Worm (Caenorhabditis elegans) whole organism, young adult: ENCODE measurements around the gene mma-1.

Source experiments
- B0035.1 ChIP-seq: sonication (generic microtip); optimal IDR thresholded peaks from 2 replicates; lab custom pipeline; 2016; ENCODE audit warnings: missing genetic modification characterization, mild to moderate bottlenecking, missing compliant biosample characterization, missing genotype, missing genetic modification reagents
- B0336.3 ChIP-seq: fragments of 200-800 bp; sonication (Bioruptor generic); IDR thresholded peaks from 2 replicates; pipeline ENCODE4 v1.3.6; 2022; ENCODE audit warnings: missing genetic modification characterization, missing compliant biosample characterization
- C06A6.2 ChIP-seq: fragments of 200-800 bp; sonication (Bioruptor generic); conservative IDR thresholded peaks from 2 replicates; pipeline ENCODE4 v1.3.6; 2022; ENCODE audit warnings: missing genetic modification characterization, missing compliant biosample characterization
- C17E4.6 ChIP-seq: fragments of 200-800 bp; sonication (Bioruptor generic); IDR thresholded peaks from 2 replicates; pipeline ENCODE4 v1.3.6; 2022; ENCODE audit warnings: missing genetic modification reagents, missing genetic modification characterization, missing compliant biosample characterization
- F22D6.2 ChIP-seq: sonication (generic microtip); optimal IDR thresholded peaks from 2 replicates; lab custom pipeline; 2016; ENCODE audit warnings: mild to moderate bottlenecking, missing genetic modification characterization, missing compliant biosample characterization
- F33H1.4 ChIP-seq: fragments of 200-800 bp; sonication (Bioruptor generic); IDR thresholded peaks from 2 replicates; pipeline ENCODE4 v1.3.6; 2022; ENCODE audit warnings: missing genetic modification reagents, missing genetic modification characterization, missing compliant biosample characterization
- F37B4.10 ChIP-seq: fragments of 200-800 bp; sonication (Bioruptor generic); IDR thresholded peaks from 2 replicates; pipeline ENCODE4 v1.3.6; 2022; ENCODE audit warnings: missing genetic modification characterization, missing compliant biosample characterization
- Y53F4B.3 ChIP-seq: fragments of 200-800 bp; sonication (Bioruptor generic); IDR thresholded peaks from 2 replicates; pipeline ENCODE4 v1.3.6; 2022; ENCODE audit warnings: missing genetic modification reagents, missing genetic modification characterization, missing compliant biosample characterization
- attf-5 ChIP-seq: fragments of 200-800 bp; sonication (Bioruptor generic); optimal IDR thresholded peaks from 2 replicates; lab custom pipeline; 2018; ENCODE audit warnings: mild to moderate bottlenecking, missing genetic modification characterization, missing compliant biosample characterization
- cebp-2 ChIP-seq: fragments of 200-800 bp; sonication (Bioruptor generic); IDR thresholded peaks from 2 replicates; pipeline ENCODE4 v1.3.6; 2022; ENCODE audit warnings: missing genetic modification characterization, missing compliant biosample characterization
- ceh-100 ChIP-seq: fragments of 200-800 bp; sonication (Bioruptor generic); IDR thresholded peaks from 2 replicates; pipeline ENCODE4 v1.3.6; 2022; ENCODE audit warnings: missing genetic modification reagents, missing genetic modification characterization, missing compliant biosample characterization
- ceh-27 ChIP-seq: fragments of 200-800 bp; sonication (Bioruptor generic); optimal IDR thresholded peaks from 2 replicates; lab custom pipeline; 2018; ENCODE audit warnings: mild to moderate bottlenecking, missing genetic modification characterization, moderate library complexity, missing compliant biosample characterization
- chd-7 ChIP-seq: sonication (generic microtip); optimal IDR thresholded peaks from 2 replicates; lab custom pipeline; 2016; ENCODE audit warnings: mild to moderate bottlenecking, missing genetic modification characterization, moderate library complexity, missing compliant biosample characterization
- die-1 ChIP-seq: sonication (generic microtip); optimal IDR thresholded peaks from 2 replicates; lab custom pipeline; 2016; ENCODE audit warnings: missing genotype, mild to moderate bottlenecking, missing genetic modification characterization, missing compliant biosample characterization
- egrh-3 ChIP-seq: fragments of 200-800 bp; sonication (Bioruptor generic); IDR thresholded peaks from 2 replicates; pipeline ENCODE4 v1.3.6; 2022; ENCODE audit warnings: missing genetic modification reagents, missing genetic modification characterization, missing compliant biosample characterization
- fkh-3 ChIP-seq: sonication (generic microtip); optimal IDR thresholded peaks from 2 replicates; lab custom pipeline; 2016; ENCODE audit warnings: mild to moderate bottlenecking, missing genetic modification characterization, missing compliant biosample characterization
- him-1 ChIP-seq: sonication (generic microtip); optimal IDR thresholded peaks from 2 replicates; lab custom pipeline; 2016; ENCODE audit warnings: missing genotype, missing genetic modification reagents, missing genetic modification characterization, missing compliant biosample characterization
- hmg-1.2 ChIP-seq: fragments of 200-800 bp; sonication (Bioruptor generic); IDR thresholded peaks from 2 replicates; pipeline ENCODE4 v1.3.6; 2022; ENCODE audit warnings: missing genetic modification reagents, missing genetic modification characterization, missing compliant biosample characterization
- hmg-20 ChIP-seq: fragments of 200-800 bp; sonication (Bioruptor generic); IDR thresholded peaks from 2 replicates; pipeline ENCODE4 v1.3.6; 2022; ENCODE audit warnings: missing genetic modification reagents, missing genetic modification characterization, missing compliant biosample characterization
- let-607 ChIP-seq, 2 experiments: fragments of 200-800 bp in 1 of 2; sonication (Bioruptor generic) in 1 of 2; sonication (generic microtip) in 1 of 2; optimal IDR thresholded peaks; 2 replicates each; lab custom pipeline; 2016 to 2018; ENCODE audit warnings: mild to moderate bottlenecking in 2 of 2, missing compliant biosample characterization in 2 of 2, missing genetic modification characterization in 2 of 2, moderate library complexity in 2 of 2, missing genotype in 1 of 2
- lin-40 ChIP-seq: sonication (generic microtip); optimal IDR thresholded peaks from 2 replicates; lab custom pipeline; 2016; ENCODE audit warnings: missing genetic modification characterization, mild to moderate bottlenecking, missing compliant biosample characterization, missing genotype, missing genetic modification reagents
- lir-1 ChIP-seq: fragments of 200-800 bp; sonication (Bioruptor generic); conservative IDR thresholded peaks from 2 replicates; pipeline ENCODE4 v1.3.6; 2022; ENCODE audit warnings: missing genetic modification reagents, missing genetic modification characterization, missing compliant biosample characterization
- lsl-1 ChIP-seq: fragments of 200-800 bp; sonication (Bioruptor generic); optimal IDR thresholded peaks from 2 replicates; lab custom pipeline; 2018; ENCODE audit warnings: mild to moderate bottlenecking, missing genetic modification characterization, moderate library complexity, missing compliant biosample characterization
- madf-3 ChIP-seq: fragments of 200-800 bp; sonication (Bioruptor generic); IDR thresholded peaks from 2 replicates; pipeline ENCODE4 v1.3.6; 2022; ENCODE audit warnings: missing genetic modification reagents, missing genetic modification characterization, missing compliant biosample characterization
- nfya-2 ChIP-seq: fragments of 200-800 bp; sonication (Bioruptor generic); IDR thresholded peaks from 2 replicates; pipeline ENCODE4 v1.3.6; 2022; ENCODE audit warnings: missing genetic modification reagents, missing genetic modification characterization, missing compliant biosample characterization
- nhr-80 ChIP-seq: sonication (generic microtip); optimal IDR thresholded peaks from 2 replicates; lab custom pipeline; 2016; ENCODE audit warnings: missing genetic modification characterization, missing compliant biosample characterization
- pbrm-1 ChIP-seq: fragments of 200-800 bp; sonication (Bioruptor generic); IDR thresholded peaks from 2 replicates; pipeline ENCODE4 v1.3.6; 2022; ENCODE audit warnings: missing genetic modification reagents, missing genetic modification characterization, missing compliant biosample characterization
- rec-8 ChIP-seq, 2 experiments: sonication (generic microtip); optimal IDR thresholded peaks; 2 replicates each; lab custom pipeline; 2016; ENCODE audit warnings: mild to moderate bottlenecking in 2 of 2, missing genetic modification characterization in 2 of 2, missing genetic modification reagents in 2 of 2, missing genotype in 2 of 2, missing biosample characterization in 1 of 2, missing compliant biosample characterization in 1 of 2, moderate library complexity in 1 of 2
- repo-1 ChIP-seq: sonication (generic microtip); optimal IDR thresholded peaks from 2 replicates; lab custom pipeline; 2017; ENCODE audit warnings: mild to moderate bottlenecking, missing genetic modification characterization, missing compliant biosample characterization
- snpc-4 ChIP-seq, 5 experiments: fragments of 150-350 bp in 1 of 5; sonication (generic microtip) in 4 of 5; optimal IDR thresholded peaks; 2 replicates each; lab custom pipeline; 2014 to 2018; ENCODE audit warnings: missing genetic modification characterization in 5 of 5, missing biosample characterization in 3 of 5, antibody characterized with exemption in 2 of 5, mild to moderate bottlenecking in 2 of 5, missing compliant biosample characterization in 2 of 5, missing genotype in 2 of 5, moderate library complexity in 2 of 5, missing genetic modification reagents in 1 of 5
- somi-1 ChIP-seq: fragments of 200-800 bp; sonication (Bioruptor generic); optimal IDR thresholded peaks from 2 replicates; lab custom pipeline; 2018; ENCODE audit warnings: mild to moderate bottlenecking, missing genetic modification characterization, missing compliant biosample characterization
- ztf-22 ChIP-seq: fragments of 200-800 bp; sonication (Bioruptor generic); optimal IDR thresholded peaks from 2 replicates; lab custom pipeline; 2018; ENCODE audit warnings: mild to moderate bottlenecking, missing genetic modification characterization, moderate library complexity, missing compliant biosample characterization
- ztf-28 ChIP-seq: fragments of 200-800 bp; sonication (Bioruptor generic); IDR thresholded peaks from 2 replicates; pipeline ENCODE4 v1.3.6; 2022; ENCODE audit warnings: missing genetic modification reagents, missing genetic modification characterization, missing compliant biosample characterization
- ztf-3 ChIP-seq: fragments of 200-800 bp; sonication (Bioruptor generic); optimal IDR thresholded peaks from 2 replicates; lab custom pipeline; 2018; ENCODE audit warnings: mild to moderate bottlenecking, missing genetic modification characterization, missing compliant biosample characterization

Gene mma-1

ce11 chrV:12611029-12611428 lies 14.9 kb upstream of the mma-1 start, which contains the start of gene cubn-1:
Gene cubn-1, plus strand, starts transcription at chrV:12611329.
- TF ChIP-seq snpc-4 (GFP tag; optimal IDR thresholded peaks at IDR 0.05; lab: Kevin White, UChicago) (no peak), snpc-4 (tag; optimal IDR thresholded peaks at IDR 0.05; lab: Kevin White, UChicago) (no peak), ceh-100 (GFP tag; lab: Robert Waterston, UW) (no peak), hmg-20 (GFP tag; lab: Robert Waterston, UW) (no peak), nhr-80 (tag; lab: Kevin White, UChicago) (no peak), ztf-22 (GFP tag; lab: Kevin White, UChicago) (no peak), chd-7 (no peak), ceh-27 (GFP tag; lab: Kevin White, UChicago) (no peak), attf-5 (GFP tag; lab: Kevin White, UChicago) (no peak), C17E4.6 (GFP tag; lab: Robert Waterston, UW) (no peak), F22D6.2 (tag; lab: Kevin White, UChicago) (no peak), somi-1 (no peak), B0035.1 (no peak), egrh-3 (GFP tag; lab: Robert Waterston, UW) (no peak), C06A6.2 (GFP tag; lab: Robert Waterston, UW) (no peak), ztf-28 (no peak), cebp-2 (GFP tag; lab: Robert Waterston, UW) (no peak), B0336.3 (GFP tag; lab: Robert Waterston, UW) (no peak), die-1 (tag; lab: Kevin White, UChicago) (no peak), lin-40 (tag; lab: Kevin White, UChicago) (no peak)

- TF ChIP-seq F33H1.4 (GFP tag; lab: Robert Waterston, UW), result no peak
- no peak for TF ChIP-seq lsl-1 (GFP tag; lab: Kevin White, UChicago)
- no peak for TF ChIP-seq repo-1 (tag; lab: Kevin White, UChicago)
- no peak for TF ChIP-seq ceh-27 (GFP tag; lab: Kevin White, UChicago)
- TF ChIP-seq hmg-1.2 (GFP tag; lab: Robert Waterston, UW), result no peak
- TF ChIP-seq fkh-3 (tag; lab: Kevin White, UChicago), result no peak
- no peak for TF ChIP-seq pbrm-1
- no peak for TF ChIP-seq nfya-2 (GFP tag; lab: Robert Waterston, UW)
- TF ChIP-seq rec-8 (tag; optimal IDR thresholded peaks at IDR 0.05; lab: Kevin White, UChicago), result no peak
- no peak for TF ChIP-seq him-1 (tag; lab: Kevin White, UChicago)
Measured at ce11 chrV:12609526-12609925, 13.4 kb upstream of the mma-1 start, which contains the start of gene ZC116.1. Gene ZC116.1, plus strand, starts transcription at chrV:12609826.

DNA sequence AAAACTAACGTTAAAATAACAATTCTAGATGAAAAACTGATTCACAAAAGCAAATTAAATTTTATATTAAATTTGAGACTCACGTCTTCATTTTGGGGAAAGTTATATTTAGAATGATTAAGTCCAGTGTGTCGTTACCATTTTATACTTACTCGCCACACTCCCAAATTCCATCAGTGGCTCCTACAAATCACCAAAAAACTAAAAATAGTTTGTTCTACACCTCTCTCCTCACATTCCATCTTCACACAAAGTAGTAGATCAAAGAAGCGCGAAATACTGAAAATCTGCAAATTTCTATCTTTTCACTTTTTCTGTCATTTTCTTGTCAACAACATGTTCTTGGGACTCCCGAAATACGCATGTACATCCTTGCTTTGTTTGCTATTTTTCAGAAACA lies 12.8 kb upstream of the mma-1 start, which contains the start of gene ZC116.5:
Gene ZC116.5, minus strand, starts transcription at position 101 of the 400 bp plus-strand sequence.
- TF ChIP-seq lir-1, result no peak

ce11 chrV:12607113-12607512 lies 11.0 kb upstream of the mma-1 start, which contains the start of gene erg-28:
Gene erg-28, plus strand, starts transcription at chrV:12607413.
- no peak for TF ChIP-seq F37B4.10
- TF ChIP-seq Y53F4B.3 (GFP tag; lab: Robert Waterston, UW), result no peak
- TF ChIP-seq madf-3 (GFP tag; lab: Robert Waterston, UW), result no peak
- no peak for TF ChIP-seq ztf-3 (GFP tag; lab: Kevin White, UChicago)
- TF ChIP-seq hmg-1.2 (GFP tag; lab: Robert Waterston, UW), result no peak
- TF ChIP-seq C06A6.2 (GFP tag; lab: Robert Waterston, UW), result no peak
- no peak for TF ChIP-seq let-607 (tag; optimal IDR thresholded peaks at IDR 0.05; lab: Kevin White, UChicago)
- TF ChIP-seq him-1 (tag; lab: Kevin White, UChicago), result peak; percentile 29
